Worm (Caenorhabditis elegans) whole organism, mixed stage, embryonic: Measurements from ENCODE around the gene gmap-2.

Experiments
- elt-1 ChIP-seq: sonication (generic microtip); optimal IDR thresholded peaks from 2 replicates; lab custom pipeline; 2017; ENCODE audit warnings: missing genetic modification characterization, mild to moderate bottlenecking, missing compliant biosample characterization, antibody characterized with exemption, moderate library complexity, borderline replicate concordance; ENCODE audit not compliant: insufficient read depth
- lsy-2 ChIP-seq: fragments of 150-350 bp; optimal IDR thresholded peaks from 2 replicates; lab custom pipeline; 2014; ENCODE audit warnings: missing biosample characterization, missing genetic modification characterization
- mep-1 ChIP-seq: fragments of 150-350 bp; optimal IDR thresholded peaks from 2 replicates; lab custom pipeline; 2017; ENCODE audit warnings: missing biosample characterization, missing genetic modification reagents, missing genetic modification characterization, inconsistent platforms
- nhr-76 ChIP-seq: sonication (generic microtip); optimal IDR thresholded peaks from 2 replicates; lab custom pipeline; 2017; ENCODE audit warnings: missing biosample characterization, missing genetic modification characterization
- pha-4 ChIP-seq: fragments of 150-350 bp; optimal IDR thresholded peaks from 2 replicates; lab custom pipeline; 2018; ENCODE audit warnings: missing biosample characterization, missing genetic modification reagents, missing genetic modification characterization
- snpc-4 ChIP-seq: fragments of 150-350 bp; optimal IDR thresholded peaks from 2 replicates; lab custom pipeline; 2014; ENCODE audit warnings: missing biosample characterization, missing genetic modification characterization
- tbx-8 ChIP-seq: fragments of 200-800 bp; sonication (Bioruptor generic); optimal IDR thresholded peaks from 2 replicates; lab custom pipeline; 2018; ENCODE audit warnings: mild to moderate bottlenecking, missing genetic modification characterization, moderate library complexity, missing compliant biosample characterization
- unc-62 ChIP-seq: fragments of 150-350 bp; optimal IDR thresholded peaks from 2 replicates; lab custom pipeline; 2014; ENCODE audit warnings: missing biosample characterization, missing genetic modification reagents, missing genetic modification characterization
- ztf-11 ChIP-seq: fragments of 150-350 bp; optimal IDR thresholded peaks from 2 replicates; lab custom pipeline; 2014; ENCODE audit warnings: missing biosample characterization, missing genetic modification characterization

DNA sequence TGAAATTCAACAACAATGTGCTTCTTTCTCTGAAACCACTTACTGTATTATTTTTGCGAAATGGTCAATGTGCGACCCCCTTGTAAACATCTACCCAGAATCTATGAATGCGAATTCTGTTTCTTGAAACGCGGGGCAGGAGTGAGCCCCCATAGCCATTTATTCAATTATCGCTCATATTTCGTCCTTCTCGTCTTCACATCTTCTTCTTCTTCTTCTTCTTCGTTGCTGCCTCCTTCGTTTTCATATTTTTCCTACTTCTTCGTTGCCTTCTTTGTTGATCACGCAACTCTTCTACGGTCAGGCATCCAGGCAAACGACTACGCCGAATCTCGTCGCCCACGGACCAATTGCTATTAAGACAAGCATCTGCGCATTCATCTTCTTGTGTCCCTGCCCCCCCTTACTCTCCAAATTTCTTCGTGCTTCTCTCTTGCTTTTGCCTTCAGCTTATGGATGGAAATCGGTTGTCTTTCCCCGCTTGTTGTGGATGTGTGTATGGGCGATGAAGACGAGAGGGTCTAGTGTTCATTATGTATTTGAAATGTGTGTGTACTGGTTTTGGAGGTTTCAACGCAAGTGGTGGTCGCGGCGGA is 40.9 kb downstream of the gmap-2 start:
- TF ChIP-seq mep-1: no peak
- TF ChIP-seq elt-1: no peak
- TF ChIP-seq pha-4 (tag; lab: Kevin White, UChicago): no peak
- no peak for TF ChIP-seq unc-62 (GFP tag; lab: Kevin White, UChicago)
- no peak for TF ChIP-seq snpc-4 (tag; lab: Kevin White, UChicago)
- no peak for TF ChIP-seq tbx-8 (GFP tag; lab: Kevin White, UChicago)
- TF ChIP-seq lsy-2 (tag; lab: Kevin White, UChicago): no peak
- TF ChIP-seq ztf-11 (tag; lab: Kevin White, UChicago): no peak
- TF ChIP-seq nhr-76: no peak
